Fruit fly (Drosophila melanogaster) whole organism, larva: ENCODE data around the gene pnt.

Source experiments
- noc ChIP-seq: fragments of 200-800 bp; sonication (Bioruptor generic); optimal IDR thresholded peaks from 3 replicates; lab custom pipeline; 2019; ENCODE audit warnings: missing biosample characterization, mild to moderate bottlenecking, missing genetic modification characterization, moderate library complexity

Gene pnt

DNA sequence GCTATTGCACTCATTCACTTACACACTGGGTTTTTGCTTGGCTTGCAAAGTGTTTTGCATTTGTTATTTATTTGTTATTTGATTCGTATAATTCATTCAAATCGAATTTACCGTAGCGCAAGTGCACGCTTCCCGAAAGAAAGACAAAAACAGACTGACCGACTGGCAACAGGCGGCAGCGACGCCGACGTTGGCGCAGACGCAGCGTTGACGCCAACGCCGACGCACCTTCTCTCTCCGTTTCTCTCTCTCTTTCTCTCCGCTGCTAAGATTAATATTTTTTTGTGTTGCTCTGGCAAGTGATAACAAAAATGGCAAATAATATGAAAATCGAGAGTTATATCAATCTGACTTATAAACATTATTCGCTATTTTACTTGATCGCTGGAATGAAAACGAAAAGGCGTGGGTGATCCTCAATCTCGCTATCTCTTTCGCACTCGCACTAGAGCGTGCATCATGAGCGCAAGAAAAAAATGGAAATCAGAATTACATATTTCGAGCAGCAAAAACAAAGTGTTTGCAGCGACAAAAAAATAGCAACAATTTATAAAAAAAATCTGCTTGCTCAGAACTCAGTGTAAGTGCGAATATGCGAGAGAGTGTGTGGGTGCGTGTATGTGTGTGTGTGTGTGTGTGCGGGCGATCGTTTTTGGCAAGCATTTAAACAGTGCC lies at the start of gene pnt:
pnt (minus strand) TSS at position 161 of the 675 bp plus-strand sequence.
- no peak for TF ChIP-seq noc

DNA sequence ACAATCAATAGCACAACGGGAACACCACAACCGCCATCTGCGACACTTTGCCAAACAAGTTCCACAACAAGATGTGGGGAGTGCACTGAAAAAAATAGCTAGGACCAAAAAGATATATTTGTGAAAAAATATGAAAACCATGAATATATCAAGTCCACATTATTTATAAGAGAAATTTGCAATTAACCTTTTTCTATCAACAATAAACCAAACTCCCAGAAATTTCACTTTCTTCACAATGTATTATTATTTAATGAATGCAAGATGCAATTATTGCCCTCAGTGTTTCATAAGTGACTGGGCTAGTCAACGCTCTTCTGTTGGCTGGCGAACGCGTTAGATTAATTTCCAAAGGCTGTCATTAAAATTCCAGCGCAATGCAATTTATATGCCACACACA lies 49.8 kb upstream of the pnt start:
- TF ChIP-seq noc, result no peak

DNA sequence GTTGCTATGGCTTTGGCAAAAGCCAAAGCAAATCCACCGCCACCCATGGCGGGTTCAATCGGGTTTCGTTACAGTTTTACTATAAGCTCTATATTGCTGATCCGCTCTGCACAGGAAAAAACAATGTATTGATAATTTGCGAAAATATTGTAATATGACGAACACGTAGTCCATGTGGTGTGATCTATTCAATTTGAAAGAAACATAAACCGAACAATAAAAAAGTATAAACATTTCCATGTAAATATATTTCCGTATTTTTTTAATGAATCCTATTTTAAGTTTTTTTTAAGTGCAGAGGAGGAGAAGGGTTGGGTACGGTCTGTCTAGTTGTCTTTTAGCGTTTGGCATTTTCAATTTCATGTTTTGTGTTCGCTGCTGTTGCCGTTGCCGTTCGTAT lies 47.5 kb upstream of the pnt start:
- TF ChIP-seq noc, result no peak

DNA sequence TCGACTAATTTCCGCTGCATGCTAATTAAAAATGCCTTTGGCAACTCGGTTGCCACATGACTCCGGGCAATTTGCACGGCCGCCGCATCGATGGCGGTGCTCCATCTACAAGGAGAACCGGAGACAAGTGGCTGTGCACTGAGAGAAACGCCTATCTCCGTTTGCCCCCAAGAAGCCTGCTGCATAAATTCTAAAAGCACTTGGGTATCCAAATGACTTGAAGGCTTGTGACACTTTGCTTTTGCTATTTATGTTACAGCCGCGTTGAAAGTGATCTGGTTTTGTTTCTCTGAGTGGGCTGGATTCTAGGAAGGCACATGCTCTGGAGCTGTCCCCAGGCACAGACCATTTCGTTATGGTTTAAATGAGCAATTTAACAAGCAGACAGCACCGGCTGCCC lies 46.3 kb upstream of the pnt start:
- TF ChIP-seq noc, result no peak

- TF ChIP-seq noc, result no peak
Observed at dm6 chr3R:23390769-23391309, 44.9 kb upstream of the pnt start.

DNA sequence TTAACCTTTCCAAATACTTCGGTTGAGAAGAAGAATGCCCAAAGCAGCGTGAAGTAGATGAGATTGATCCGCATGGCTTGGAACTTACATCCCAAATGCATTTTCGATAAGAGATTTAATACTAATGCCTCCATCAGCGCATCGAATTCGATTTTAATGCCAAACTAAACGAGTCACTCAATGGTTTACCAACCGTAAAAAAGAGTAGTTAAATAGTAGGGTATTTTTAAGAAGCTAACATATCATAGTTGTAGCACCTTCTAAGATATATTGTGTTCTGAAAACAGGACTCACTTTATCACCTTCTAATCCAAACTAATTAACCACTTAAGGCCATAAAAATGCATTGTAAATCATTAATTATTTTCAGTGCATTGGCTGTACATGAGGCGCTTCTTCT lies 42.8 kb upstream of the pnt start, which contains the start of gene CG31515:
CG31515 (minus strand) TSS at position 101 of the 400 bp plus-strand sequence.
- no peak for TF ChIP-seq noc

DNA sequence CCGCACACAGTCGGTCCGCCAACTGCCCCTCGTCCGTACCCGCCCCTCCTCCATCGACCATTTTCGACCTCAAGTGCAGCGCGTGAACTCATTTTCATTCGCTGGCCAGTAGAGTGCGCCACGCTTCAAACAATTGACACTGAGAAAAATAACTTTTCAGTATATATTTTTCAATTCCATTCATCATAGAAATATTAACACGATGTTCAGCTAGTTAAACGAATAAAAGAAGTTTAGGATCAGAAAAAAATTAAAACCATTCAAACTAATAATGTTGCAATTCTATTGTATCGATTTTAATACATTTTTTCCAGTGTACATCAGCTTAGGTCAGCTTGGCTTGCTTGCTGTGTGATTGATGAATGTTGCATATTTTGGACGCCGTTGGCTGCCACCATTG lies 40.9 kb upstream of the pnt start:
- TF ChIP-seq noc, result no peak

dm6 chr3R:23386021-23386457 lies 40.1 kb upstream of the pnt start:
- TF ChIP-seq noc, result no peak

- no peak for TF ChIP-seq noc
Observed at dm6 chr3R:23384591-23385260, 38.8 kb upstream of the pnt start, which contains the start of gene CG4393. TSS of gene CG4393 (minus strand) at chr3R:23384777.

- no peak for TF ChIP-seq noc
Observed at dm6 chr3R:23383723-23384122, 37.8 kb upstream of the pnt start.

- TF ChIP-seq noc, result no peak
Observed at dm6 chr3R:23377288-23377687, 31.3 kb upstream of the pnt start.

dm6 chr3R:23374290-23374689 lies 28.3 kb upstream of the pnt start:
- peak; percentile 48 for TF ChIP-seq noc

- no peak for TF ChIP-seq noc
Observed at dm6 chr3R:23373403-23373802, 27.4 kb upstream of the pnt start, which contains the start of gene CG42828. TSS of gene CG42828 (plus strand) at chr3R:23373703.

- TF ChIP-seq noc, result no peak
Observed at dm6 chr3R:23372624-23373023, 26.7 kb upstream of the pnt start, which contains the start of gene CG42827. TSS of gene CG42827 (plus strand) at chr3R:23372924.

DNA sequence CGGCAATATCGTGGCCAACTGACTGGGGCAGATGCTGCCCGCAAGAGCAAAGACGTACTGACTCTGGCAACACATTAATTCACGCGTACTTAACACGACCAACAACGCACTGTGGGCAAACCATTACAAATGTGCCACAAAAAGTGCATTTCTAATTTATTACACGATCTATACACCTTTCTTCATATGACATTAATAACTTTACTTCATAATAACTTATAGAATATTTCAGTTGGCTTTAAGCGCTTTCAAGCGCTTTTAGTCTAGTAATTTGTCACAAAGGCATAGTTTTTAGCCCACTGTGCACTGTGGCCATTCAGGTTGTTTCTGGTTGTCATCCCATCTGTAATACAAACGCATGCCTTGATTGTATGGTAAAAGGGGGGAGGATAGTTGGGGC lies 22.3 kb upstream of the pnt start:
- no peak for TF ChIP-seq noc

DNA sequence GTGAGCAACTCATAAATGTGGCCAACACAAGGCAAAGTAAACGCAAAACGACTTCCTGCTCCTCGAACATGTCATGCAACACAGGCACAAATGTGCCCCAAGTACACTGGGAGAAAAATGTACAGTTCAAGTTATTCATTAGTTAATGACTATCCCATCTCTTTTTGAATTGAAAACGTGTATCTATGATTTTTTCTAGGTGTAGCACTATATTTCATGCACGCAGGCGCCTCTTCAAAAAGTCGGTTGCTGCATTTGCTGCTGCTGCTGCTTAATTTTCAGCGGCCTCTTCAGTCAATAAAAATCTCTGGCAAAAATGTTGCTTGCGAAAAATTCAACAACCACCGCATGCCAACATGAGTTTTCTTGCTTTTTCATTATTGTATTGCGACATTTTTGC lies 21.6 kb upstream of the pnt start:
- TF ChIP-seq noc, result no peak

DNA sequence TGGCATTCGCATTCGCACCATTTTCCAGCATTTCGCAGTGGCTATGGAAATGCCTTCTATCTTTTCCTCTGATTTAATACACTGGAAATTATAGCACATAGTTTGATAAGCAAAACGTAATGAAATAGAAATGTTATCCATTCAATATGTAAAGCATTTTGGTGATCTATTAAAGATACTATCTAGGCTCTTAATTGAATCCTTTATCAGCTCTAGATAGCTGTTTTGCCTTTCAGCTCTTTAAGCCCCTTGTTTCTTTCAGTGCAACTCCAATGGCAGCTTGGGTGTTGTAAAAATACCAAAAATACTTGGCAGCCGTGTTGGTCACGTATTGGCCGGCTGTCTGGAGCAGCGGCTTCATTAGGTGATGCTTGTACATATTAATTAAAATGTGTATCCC lies 19.1 kb upstream of the pnt start:
- TF ChIP-seq noc, result no peak
